Worm (Caenorhabditis elegans): ENCODE results near the gene acox-3.

DNA sequence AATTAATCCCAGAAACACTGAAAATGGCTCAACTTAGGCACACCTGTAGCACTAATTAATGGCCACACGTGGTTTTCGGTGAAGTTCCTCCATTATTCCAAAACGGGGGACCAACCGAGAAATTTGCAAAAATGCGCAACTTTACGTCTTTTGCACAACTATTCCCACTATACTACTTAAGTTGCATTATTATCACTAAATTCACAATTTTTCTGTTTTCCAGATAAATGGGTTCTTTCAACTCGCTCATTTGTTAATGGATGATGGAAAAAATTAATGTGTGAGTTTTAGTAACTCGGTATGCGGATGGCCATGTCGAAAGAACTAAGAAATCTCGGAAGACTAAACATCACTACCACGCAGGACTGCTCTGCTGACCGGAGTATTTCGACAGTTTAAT, 6.3 kb upstream of the acox-3 start, which contains the start of gene T13A10.64:
- TF ChIP-seq B0310.2 (tag; optimal IDR thresholded peaks at IDR 0.05), result no peak
- no peak for TF ChIP-seq ama-1 (optimal IDR thresholded peaks at IDR 0.05)
- no peak for TF ChIP-seq pes-1 (GFP tag; IDR thresholded peaks at IDR 0.05)
- TF ChIP-seq aly-1 (tag; optimal IDR thresholded peaks at IDR 0.05), result no peak
- TF ChIP-seq hnd-1 (tag; optimal IDR thresholded peaks at IDR 0.05), result no peak
- no peak for TF ChIP-seq hmg-4 (GFP tag; optimal IDR thresholded peaks at IDR 0.05)
- no peak for TF ChIP-seq tbx-11 (GFP tag; IDR thresholded peaks at IDR 0.05)
- no peak for TF ChIP-seq scrt-1 (GFP tag; IDR thresholded peaks at IDR 0.05)
- no peak for TF ChIP-seq ets-7 (tag; optimal IDR thresholded peaks at IDR 0.05)
- no peak for TF ChIP-seq ceh-13 (GFP tag; optimal IDR thresholded peaks at IDR 0.05)
- TF ChIP-seq ceh-36 (tag; optimal IDR thresholded peaks at IDR 0.05), result no peak

All from whole organism, early embryonic.